Worm (Caenorhabditis elegans) whole organism, early embryonic: Measurements from ENCODE around the gene srb-19.

Experiments
- B0310.2 ChIP-seq: sonication (generic microtip); optimal IDR thresholded peaks from 2 replicates; lab custom pipeline; 2016; ENCODE audit warnings: mild to moderate bottlenecking, missing genetic modification characterization, missing compliant biosample characterization
- F13C5.2 ChIP-seq: sonication (generic microtip); optimal IDR thresholded peaks from 2 replicates; lab custom pipeline; 2017; ENCODE audit warnings: mild to moderate bottlenecking, missing genetic modification characterization, inconsistent platforms, missing compliant biosample characterization
- aly-1 ChIP-seq: sonication (generic microtip); optimal IDR thresholded peaks from 2 replicates; lab custom pipeline; 2016; ENCODE audit warnings: missing genetic modification characterization, missing compliant biosample characterization
- ama-1 ChIP-seq: fragments of 150-350 bp; optimal IDR thresholded peaks from 2 replicates; lab custom pipeline; 2014
- ceh-13 ChIP-seq: fragments of 200-800 bp; sonication (Bioruptor generic); optimal IDR thresholded peaks from 2 replicates; lab custom pipeline; 2018; ENCODE audit warnings: mild to moderate bottlenecking, missing genetic modification characterization, missing compliant biosample characterization
- ceh-36 ChIP-seq: sonication (generic microtip); optimal IDR thresholded peaks from 2 replicates; lab custom pipeline; 2016; ENCODE audit warnings: missing genetic modification characterization, inconsistent platforms, missing compliant biosample characterization
- ets-7 ChIP-seq: sonication (generic microtip); optimal IDR thresholded peaks from 2 replicates; lab custom pipeline; 2016; ENCODE audit warnings: missing genotype, missing genetic modification characterization, missing compliant biosample characterization
- flt-1 ChIP-seq: fragments of 200-800 bp; sonication (Bioruptor generic); IDR thresholded peaks from 2 replicates; pipeline ENCODE4 v1.3.6; 2022; ENCODE audit warnings: missing genetic modification characterization, missing compliant biosample characterization
- hmbx-1 ChIP-seq: sonication (generic microtip); optimal IDR thresholded peaks from 2 replicates; lab custom pipeline; 2016; ENCODE audit warnings: mild to moderate bottlenecking, missing genetic modification characterization, missing compliant biosample characterization
- hmg-4 ChIP-seq: fragments of 200-800 bp; sonication (Bioruptor generic); optimal IDR thresholded peaks from 2 replicates; lab custom pipeline; 2018; ENCODE audit warnings: mild to moderate bottlenecking, missing genetic modification characterization, missing compliant biosample characterization
- hnd-1 ChIP-seq: sonication (generic microtip); optimal IDR thresholded peaks from 2 replicates; lab custom pipeline; 2016; ENCODE audit warnings: missing genetic modification characterization, missing compliant biosample characterization
- pes-1 ChIP-seq: fragments of 200-800 bp; sonication (Bioruptor generic); IDR thresholded peaks from 2 replicates; pipeline ENCODE4 v1.3.6; 2022; ENCODE audit warnings: missing genetic modification reagents, missing genetic modification characterization, missing compliant biosample characterization
- scrt-1 ChIP-seq: fragments of 200-800 bp; sonication (Bioruptor generic); IDR thresholded peaks from 2 replicates; pipeline ENCODE4 v1.3.6; 2022; ENCODE audit warnings: missing genetic modification characterization, missing compliant biosample characterization
- sea-1 ChIP-seq: fragments of 200-800 bp; sonication (Bioruptor generic); conservative IDR thresholded peaks from 2 replicates; pipeline ENCODE4 v1.3.6; 2022; ENCODE audit warnings: missing genetic modification characterization, missing compliant biosample characterization
- tbx-11 ChIP-seq: fragments of 200-800 bp; sonication (Bioruptor generic); IDR thresholded peaks from 2 replicates; pipeline ENCODE4 v1.3.6; 2022; ENCODE audit warnings: missing genetic modification characterization, missing compliant biosample characterization
- tbx-37 ChIP-seq: fragments of 200-800 bp; sonication (Bioruptor generic); conservative IDR thresholded peaks from 2 replicates; pipeline ENCODE4 v1.3.6; 2022; ENCODE audit warnings: missing genetic modification reagents, missing genetic modification characterization, missing compliant biosample characterization
- tra-4 ChIP-seq: sonication (generic microtip); optimal IDR thresholded peaks from 2 replicates; lab custom pipeline; 2017; ENCODE audit warnings: missing genetic modification characterization, missing compliant biosample characterization

The srb-19 gene

ce11 chrV:7548017-7548416 lies 28.0 kb upstream of the srb-19 start:
- no peak for TF ChIP-seq ama-1 (lab: Kevin White, UChicago)
- TF ChIP-seq tra-4 (tag; lab: Kevin White, UChicago): no peak
- no peak for TF ChIP-seq hmbx-1 (tag; lab: Kevin White, UChicago)

DNA sequence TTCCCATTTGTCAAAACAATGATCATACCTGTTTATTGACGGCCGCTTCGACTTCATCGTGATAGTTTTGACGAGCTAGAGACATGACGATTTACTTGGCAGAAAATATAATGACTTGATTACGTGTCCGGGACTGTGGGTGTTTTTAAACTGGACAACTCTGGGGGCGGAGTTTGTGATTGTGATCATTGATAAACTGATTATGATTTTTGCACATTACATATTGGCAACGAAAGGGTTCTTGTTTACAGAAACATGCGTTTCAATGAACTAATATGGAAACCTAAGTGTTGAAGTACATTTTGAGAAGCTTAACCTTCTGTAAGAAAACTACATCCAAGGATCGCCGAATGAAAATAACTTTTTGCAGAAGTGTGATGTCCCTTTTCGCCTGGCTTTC lies 27.5 kb upstream of the srb-19 start, which contains the start of gene ftn-1:
TSS of gene ftn-1 (minus strand) at position 101 of the 400 bp plus-strand sequence.
- TF ChIP-seq F13C5.2 (tag; lab: Kevin White, UChicago): no peak
- TF ChIP-seq flt-1: no peak
- TF ChIP-seq ama-1 (lab: Kevin White, UChicago): no peak
- TF ChIP-seq tra-4 (tag; lab: Kevin White, UChicago): no peak
- no peak for TF ChIP-seq ceh-13 (GFP tag; lab: Kevin White, UChicago)
- no peak for TF ChIP-seq aly-1
- no peak for TF ChIP-seq sea-1 (GFP tag; lab: Robert Waterston, UW)
- TF ChIP-seq ets-7 (tag; lab: Kevin White, UChicago): no peak
- TF ChIP-seq hmbx-1 (tag; lab: Kevin White, UChicago): no peak
- no peak for TF ChIP-seq pes-1 (GFP tag; lab: Robert Waterston, UW)

- no peak for TF ChIP-seq ceh-13 (GFP tag; lab: Kevin White, UChicago)
- no peak for TF ChIP-seq hmg-4 (GFP tag; lab: Kevin White, UChicago)
These were observed 25.2 kb upstream of the srb-19 start, which contains the start of the genes C54F6.19 and nhx-3 for ce11 chrV:7545187-7545586. Gene C54F6.19, plus strand, starts transcription at chrV:7545487. Gene nhx-3, minus strand, starts transcription at chrV:7545523.

ce11 chrV:7543728-7544127 lies 23.8 kb upstream of the srb-19 start:
- TF ChIP-seq F13C5.2 (tag; lab: Kevin White, UChicago) (no peak), tbx-11 (GFP tag; lab: Robert Waterston, UW) (no peak), B0310.2 (tag; lab: Kevin White, UChicago) (no peak), tra-4 (tag; lab: Kevin White, UChicago) (no peak), ets-7 (tag; lab: Kevin White, UChicago) (no peak), aly-1 (no peak), hmg-4 (GFP tag; lab: Kevin White, UChicago) (no peak), hmbx-1 (tag; lab: Kevin White, UChicago) (no peak), ama-1 (lab: Kevin White, UChicago) (no peak), sea-1 (GFP tag; lab: Robert Waterston, UW) (no peak)

ce11 chrV:7539015-7539414 lies 19.0 kb upstream of the srb-19 start, which contains the start of gene srh-268:
Gene srh-268, plus strand, starts transcription at chrV:7539315.
- no peak for TF ChIP-seq sea-1 (GFP tag; lab: Robert Waterston, UW)
- no peak for TF ChIP-seq tbx-11 (GFP tag; lab: Robert Waterston, UW)
- TF ChIP-seq tra-4 (tag; lab: Kevin White, UChicago): no peak
- TF ChIP-seq F13C5.2 (tag; lab: Kevin White, UChicago): no peak
- no peak for TF ChIP-seq ets-7 (tag; lab: Kevin White, UChicago)
- TF ChIP-seq scrt-1: no peak
- no peak for TF ChIP-seq ceh-13 (GFP tag; lab: Kevin White, UChicago)
- TF ChIP-seq hmg-4 (GFP tag; lab: Kevin White, UChicago): no peak
- TF ChIP-seq flt-1: no peak
- no peak for TF ChIP-seq aly-1
- no peak for TF ChIP-seq tbx-37
- TF ChIP-seq ama-1 (lab: Kevin White, UChicago): no peak
- TF ChIP-seq hnd-1: no peak
- TF ChIP-seq hmbx-1 (tag; lab: Kevin White, UChicago): no peak
- TF ChIP-seq ceh-36 (tag; lab: Kevin White, UChicago): no peak
- no peak for TF ChIP-seq B0310.2 (tag; lab: Kevin White, UChicago)
- TF ChIP-seq pes-1 (GFP tag; lab: Robert Waterston, UW): no peak

DNA sequence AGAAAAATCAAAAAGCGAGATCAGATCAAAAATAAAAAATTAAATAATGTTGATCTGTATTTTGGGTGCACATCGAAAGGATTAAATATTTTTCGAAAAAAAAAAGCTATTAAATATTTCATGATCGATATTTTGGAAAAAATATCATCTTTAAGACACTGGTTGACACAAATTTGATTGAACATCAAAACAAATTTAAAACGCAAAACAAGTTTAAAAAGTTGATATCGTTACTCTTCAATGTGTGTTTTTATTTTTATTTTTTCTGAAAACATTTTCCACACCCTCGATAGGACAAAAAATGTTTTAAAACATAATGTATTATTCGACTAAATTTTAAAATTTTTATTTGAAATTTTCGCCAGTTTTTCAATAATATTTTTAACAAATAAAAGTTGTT lies 18.0 kb upstream of the srb-19 start, which contains the start of gene C54F6.12:
TSS of gene C54F6.12 (minus strand) at position 101 of the 400 bp plus-strand sequence.
- TF ChIP-seq F13C5.2 (tag; lab: Kevin White, UChicago) (no peak), hnd-1 (no peak), tbx-11 (GFP tag; lab: Robert Waterston, UW) (no peak), pes-1 (GFP tag; lab: Robert Waterston, UW) (no peak), hmbx-1 (tag; lab: Kevin White, UChicago) (no peak), ama-1 (lab: Kevin White, UChicago) (no peak), tbx-37 (no peak), flt-1 (no peak), B0310.2 (tag; lab: Kevin White, UChicago) (no peak), aly-1 (no peak), sea-1 (GFP tag; lab: Robert Waterston, UW) (no peak), ceh-36 (tag; lab: Kevin White, UChicago) (no peak), ceh-13 (GFP tag; lab: Kevin White, UChicago) (no peak), hmg-4 (GFP tag; lab: Kevin White, UChicago) (no peak), tra-4 (tag; lab: Kevin White, UChicago) (no peak), scrt-1 (no peak), ets-7 (tag; lab: Kevin White, UChicago) (no peak)

ce11 chrV:7532947-7533346 lies 13.0 kb upstream of the srb-19 start, which contains the start of gene C54F6.3:
Gene C54F6.3, plus strand, starts transcription at chrV:7533247.
- no peak for TF ChIP-seq ceh-36 (tag; lab: Kevin White, UChicago)
- TF ChIP-seq pes-1 (GFP tag; lab: Robert Waterston, UW): no peak
- no peak for TF ChIP-seq B0310.2 (tag; lab: Kevin White, UChicago)
- no peak for TF ChIP-seq ceh-13 (GFP tag; lab: Kevin White, UChicago)
- no peak for TF ChIP-seq hmg-4 (GFP tag; lab: Kevin White, UChicago)
- no peak for TF ChIP-seq hmbx-1 (tag; lab: Kevin White, UChicago)
- TF ChIP-seq hnd-1: no peak
- TF ChIP-seq scrt-1: no peak
- no peak for TF ChIP-seq F13C5.2 (tag; lab: Kevin White, UChicago)
- TF ChIP-seq tbx-11 (GFP tag; lab: Robert Waterston, UW): no peak
- no peak for TF ChIP-seq tbx-37
- no peak for TF ChIP-seq sea-1 (GFP tag; lab: Robert Waterston, UW)
- no peak for TF ChIP-seq flt-1
- no peak for TF ChIP-seq ama-1 (lab: Kevin White, UChicago)
- TF ChIP-seq tra-4 (tag; lab: Kevin White, UChicago): no peak
- no peak for TF ChIP-seq ets-7 (tag; lab: Kevin White, UChicago)
